1 fruit fly cellular context compared by ENCODE assay signal in the genomic region with DNA sequence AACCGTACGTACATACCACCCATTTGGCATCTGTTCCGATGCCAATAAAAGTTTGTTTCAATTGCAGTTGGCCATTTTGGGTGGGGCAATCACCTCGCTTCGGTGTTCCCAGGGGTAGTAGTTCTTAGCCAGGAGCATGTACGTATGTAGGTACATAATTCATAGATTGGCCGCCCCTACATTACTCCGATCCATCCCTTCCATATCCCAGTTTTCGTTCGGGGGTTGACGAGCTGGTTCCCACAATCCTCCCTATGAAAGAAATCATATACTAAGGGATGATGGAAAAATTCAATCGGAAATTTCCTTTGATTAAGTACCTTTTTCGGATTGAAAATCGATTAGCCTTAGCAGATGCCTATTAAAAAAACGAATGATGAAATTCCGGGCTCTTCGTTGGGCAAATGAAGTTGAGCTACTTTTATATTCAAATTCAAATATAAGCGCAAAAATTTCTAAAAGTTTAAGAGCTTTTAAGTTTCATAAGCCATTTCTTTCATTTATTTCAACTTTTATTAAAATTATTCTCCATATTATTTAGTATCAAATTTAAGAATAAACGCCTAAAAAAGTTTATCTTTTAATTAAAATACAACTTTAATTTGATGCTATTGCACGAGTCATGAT.
TF ChIP-seq lines count a peak whose summit lies in the region.

No protein-coding gene starts in this region.

TF ChIP-seq in whole organism, embryonic, 481 proteins besides CTCF, POLR2A, EP300 and RAD21 (continued from another document):
- peak; percentile 48 for TF ChIP-seq kni (GFP tag; optimal IDR thresholded peaks at IDR 0.05; lab: Kevin White, UChicago)
- TF ChIP-seq CG10321 (GFP tag; IDR thresholded peaks at IDR 0.05; lab: Robert Waterston, UW) = no peak
- no peak for TF ChIP-seq gsb (GFP tag; IDR thresholded peaks at IDR 0.05; lab: Robert Waterston, UW)
- no peak for TF ChIP-seq HLH3B (GFP tag; IDR thresholded peaks at IDR 0.05; lab: Robert Waterston, UW)
- peak; percentile 28; the same call in 1 of the 2 replicates for TF ChIP-seq Atf6 (GFP tag; IDR thresholded peaks at IDR 0.05; lab: Robert Waterston, UW)
- no peak for TF ChIP-seq CG15696 (tag; optimal IDR thresholded peaks at IDR 0.05; lab: Kevin White, UChicago)
- 0 out of 2 replicates have a peak, but pooled peaks have one; percentile 29 for TF ChIP-seq Rfx (GFP tag; IDR thresholded peaks at IDR 0.05; lab: Robert Waterston, UW)
- no peak for TF ChIP-seq inv (GFP tag; IDR thresholded peaks at IDR 0.05; lab: Robert Waterston, UW; ENCODE audit: partially characterized antibody)
- no peak for TF ChIP-seq exex (tag; optimal IDR thresholded peaks at IDR 0.05; lab: Kevin White, UChicago)
- no peak for TF ChIP-seq ro (GFP tag; IDR thresholded peaks at IDR 0.05; lab: Robert Waterston, UW)
- TF ChIP-seq corto (GFP tag; optimal IDR thresholded peaks at IDR 0.05; lab: Kevin White, UChicago) = peak; percentile 9
- TF ChIP-seq CG6175 (GFP tag; IDR thresholded peaks at IDR 0.05; lab: Robert Waterston, UW) = no peak
- no peak for TF ChIP-seq chm (GFP tag; IDR thresholded peaks at IDR 0.05; lab: Robert Waterston, UW)
- no peak for TF ChIP-seq CG31388 (GFP tag; optimal IDR thresholded peaks at IDR 0.05; lab: Kevin White, UChicago)
- no peak for TF ChIP-seq Eip74EF (GFP tag; optimal IDR thresholded peaks at IDR 0.05; lab: Kevin White, UChicago)
- no peak for TF ChIP-seq Fer1 (GFP tag; optimal IDR thresholded peaks at IDR 0.05; lab: Kevin White, UChicago)
- no peak for TF ChIP-seq CG11093 (GFP tag; IDR thresholded peaks at IDR 0.05; lab: Robert Waterston, UW)
- no peak for TF ChIP-seq cwo (GFP tag; optimal IDR thresholded peaks at IDR 0.05; lab: Kevin White, UChicago)
- no peak for TF ChIP-seq CG10274 (GFP tag; optimal IDR thresholded peaks at IDR 0.05; lab: Kevin White, UChicago)
- TF ChIP-seq maf-S (GFP tag; optimal IDR thresholded peaks at IDR 0.05; lab: Kevin White, UChicago) = no peak
- TF ChIP-seq ci (GFP tag; IDR thresholded peaks at IDR 0.05; lab: Robert Waterston, UW) = peak; percentile 21; the same call in 1 of the 3 replicates
- TF ChIP-seq CG1832 (GFP tag; optimal IDR thresholded peaks at IDR 0.05; lab: Kevin White, UChicago) = no peak
- TF ChIP-seq schlank (tag; optimal IDR thresholded peaks at IDR 0.05; lab: Kevin White, UChicago) = no peak
- TF ChIP-seq chinmo (GFP tag; IDR thresholded peaks at IDR 0.05; lab: Robert Waterston, UW; ENCODE audit: partially characterized antibody) = 0 out of 4 replicates have a peak, but pooled peaks have one; percentile 9
- TF ChIP-seq gro (GFP tag; optimal IDR thresholded peaks at IDR 0.05; lab: Kevin White, UChicago) = no peak
- TF ChIP-seq cg (GFP tag; optimal IDR thresholded peaks at IDR 0.05; lab: Kevin White, UChicago) = no peak
- TF ChIP-seq CG2199 (GFP tag; IDR thresholded peaks at IDR 0.05; lab: Robert Waterston, UW) = 0 out of 3 replicates have a peak, but pooled peaks have one; percentile 9
- TF ChIP-seq Xrp1 (GFP tag; IDR thresholded peaks at IDR 0.05; lab: Robert Waterston, UW) = no peak
- TF ChIP-seq Dll (GFP tag; IDR thresholded peaks at IDR 0.05; lab: Robert Waterston, UW; ENCODE audit: partially characterized antibody) = no peak
- peak; percentile 1 for TF ChIP-seq phol (tag; optimal IDR thresholded peaks at IDR 0.05; lab: Kevin White, UChicago)
- peak; percentile 86 for TF ChIP-seq Ets65A (GFP tag; lab: Kevin White, UChicago)
- no peak for TF ChIP-seq usp (GFP tag; optimal IDR thresholded peaks at IDR 0.05; lab: Kevin White, UChicago)
- peak; percentile 75 for TF ChIP-seq E2f2 (GFP tag; IDR thresholded peaks at IDR 0.05; lab: Robert Waterston, UW)
- TF ChIP-seq CG31365 (tag; optimal IDR thresholded peaks at IDR 0.05; lab: Kevin White, UChicago) = no peak
- TF ChIP-seq CG2712 (tag; optimal IDR thresholded peaks at IDR 0.05; lab: Kevin White, UChicago) = no peak
- no peak for TF ChIP-seq gsb-n (tag; optimal IDR thresholded peaks at IDR 0.05; lab: Kevin White, UChicago)
- no peak for TF ChIP-seq ind (GFP tag; optimal IDR thresholded peaks at IDR 0.05; lab: Kevin White, UChicago)
- TF ChIP-seq CG11696 (GFP tag; IDR thresholded peaks at IDR 0.05; lab: Robert Waterston, UW) = no peak
- no peak for TF ChIP-seq CG13424 (tag; optimal IDR thresholded peaks at IDR 0.05; lab: Kevin White, UChicago)
- TF ChIP-seq CG13894 (tag; optimal IDR thresholded peaks at IDR 0.05; lab: Kevin White, UChicago) = peak; percentile 70
- no peak for TF ChIP-seq NC2β (GFP tag; optimal IDR thresholded peaks at IDR 0.05; lab: Kevin White, UChicago)
- TF ChIP-seq Sox100B (GFP tag; optimal IDR thresholded peaks at IDR 0.05; lab: Kevin White, UChicago) = no peak
